Fruit fly (Drosophila melanogaster) whole organism, embryonic: ENCODE measurements around the gene CG6294.
A peak's percentile ranks its signal among the peaks of the same experiment; 100 is the strongest.

Source experiments
- Asciz ChIP-seq: fragments of 200-800 bp; sonication (Bioruptor generic); optimal IDR thresholded peaks from 2 replicates; lab custom pipeline; 2017; ENCODE audit warnings: missing biosample characterization, mild to moderate bottlenecking, missing genetic modification characterization, missing genetic modification reagents
- Atf3 ChIP-seq: fragments of 200-800 bp; sonication (Bioruptor generic); optimal IDR thresholded peaks from 3 replicates; lab custom pipeline; 2016; ENCODE audit warnings: missing biosample characterization, missing genetic modification characterization
- CG10147 ChIP-seq: fragments of 200-800 bp; sonication (Bioruptor generic); optimal IDR thresholded peaks from 2 replicates; lab custom pipeline; 2019; ENCODE audit warnings: missing biosample characterization, mild to moderate bottlenecking, missing genetic modification characterization, moderate library complexity
- CG10209 ChIP-seq: fragments of 200-800 bp; sonication (Bioruptor generic); optimal IDR thresholded peaks from 3 replicates; lab custom pipeline; 2017; ENCODE audit warnings: missing biosample characterization, mild to moderate bottlenecking, missing genetic modification characterization, missing genetic modification reagents
- CG10274 ChIP-seq: fragments of 200-800 bp; sonication (Bioruptor generic); optimal IDR thresholded peaks from 3 replicates; lab custom pipeline; 2017; ENCODE audit warnings: missing biosample characterization, mild to moderate bottlenecking, missing genetic modification characterization
- CG12236 ChIP-seq: fragments of 200-800 bp; sonication (Bioruptor generic); optimal IDR thresholded peaks from 2 replicates; lab custom pipeline; 2016; ENCODE audit warnings: missing biosample characterization, missing genetic modification characterization
- CG14014 ChIP-seq: fragments of 200-800 bp; sonication (Bioruptor generic); IDR thresholded peaks from 2 replicates; pipeline ENCODE4 v1.3.6; 2022; ENCODE audit warnings: missing biosample characterization, missing genetic modification characterization
- CG14441 ChIP-seq: fragments of 200-800 bp; sonication (Bioruptor generic); IDR thresholded peaks from 2 replicates; pipeline ENCODE4 v1.3.6; 2022; ENCODE audit warnings: missing biosample characterization, missing genetic modification characterization
- CG15011 ChIP-seq: fragments of 200-800 bp; sonication (Bioruptor generic); optimal IDR thresholded peaks from 3 replicates; lab custom pipeline; 2018; ENCODE audit warnings: missing biosample characterization, mild to moderate bottlenecking, missing genetic modification characterization
- CG1529 ChIP-seq: fragments of 200-800 bp; sonication (Bioruptor generic); optimal IDR thresholded peaks from 3 replicates; lab custom pipeline; 2018; ENCODE audit warnings: missing biosample characterization, missing genetic modification characterization
- CG15601 ChIP-seq: fragments of 200-800 bp; sonication (Bioruptor generic); optimal IDR thresholded peaks from 3 replicates; lab custom pipeline; 2019; ENCODE audit warnings: missing biosample characterization, mild to moderate bottlenecking, missing genetic modification characterization, moderate library complexity
- CG15696 ChIP-seq: fragments of 200-800 bp; sonication (Bioruptor generic); optimal IDR thresholded peaks from 2 replicates; lab custom pipeline; 2019; ENCODE audit warnings: missing biosample characterization, mild to moderate bottlenecking, missing genetic modification characterization, moderate library complexity
- CG1602 ChIP-seq: fragments of 200-800 bp; sonication (Bioruptor generic); optimal IDR thresholded peaks from 3 replicates; lab custom pipeline; 2016; ENCODE audit warnings: missing biosample characterization, missing genetic modification characterization
- CG17328 ChIP-seq: fragments of 200-800 bp; sonication (Bioruptor generic); IDR thresholded peaks from 2 replicates; pipeline ENCODE4 v1.3.6; 2022; ENCODE audit warnings: missing biosample characterization, missing genetic modification characterization
- CG17912 ChIP-seq: fragments of 200-800 bp; sonication (Bioruptor generic); optimal IDR thresholded peaks from 2 replicates; lab custom pipeline; 2018; ENCODE audit warnings: missing biosample characterization, mild to moderate bottlenecking, missing genetic modification characterization
- CG1792 ChIP-seq: fragments of 200-800 bp; sonication (Bioruptor generic); optimal IDR thresholded peaks from 2 replicates; lab custom pipeline; 2016; ENCODE audit warnings: missing biosample characterization, missing genetic modification characterization
- CG18262 ChIP-seq: fragments of 200-800 bp; optimal IDR thresholded peaks from 3 replicates; lab custom pipeline; 2019; ENCODE audit warnings: missing biosample characterization, mild to moderate bottlenecking, missing genetic modification characterization, moderate library complexity
- CG6689 ChIP-seq: fragments of 200-800 bp; sonication (Bioruptor generic); IDR thresholded peaks from 2 replicates; pipeline ENCODE4 v1.3.6; 2022; ENCODE audit warnings: missing biosample characterization, missing genetic modification characterization
- CG7357 ChIP-seq: fragments of 200-800 bp; sonication (Bioruptor generic); IDR thresholded peaks from 3 replicates; pipeline ENCODE4 v1.3.6; 2022; ENCODE audit warnings: missing biosample characterization, missing genetic modification characterization
- CG8359 ChIP-seq: fragments of 200-800 bp; sonication (Bioruptor generic); optimal IDR thresholded peaks from 2 replicates; lab custom pipeline; 2017; ENCODE audit warnings: missing biosample characterization, mild to moderate bottlenecking, missing genetic modification characterization, borderline replicate concordance
- CG8944 ChIP-seq: fragments of 200-800 bp; sonication (Bioruptor generic); optimal IDR thresholded peaks from 3 replicates; lab custom pipeline; 2016; ENCODE audit warnings: missing biosample characterization, missing genetic modification characterization
- D19A ChIP-seq: fragments of 200-800 bp; optimal IDR thresholded peaks from 3 replicates; lab custom pipeline; 2019; ENCODE audit warnings: missing biosample characterization, mild to moderate bottlenecking, missing genetic modification characterization, moderate library complexity
- Dad ChIP-seq: fragments of 200-800 bp; sonication (Bioruptor generic); optimal IDR thresholded peaks from 3 replicates; lab custom pipeline; 2016; ENCODE audit warnings: missing biosample characterization, missing genetic modification characterization
- Dref ChIP-seq: fragments of 200-800 bp; sonication (Bioruptor generic); IDR thresholded peaks from 2 replicates; pipeline ENCODE4 v1.3.6; 2022; ENCODE audit warnings: missing biosample characterization, missing genetic modification characterization
- E2f2 ChIP-seq: fragments of 200-800 bp; sonication (Bioruptor generic); IDR thresholded peaks from 2 replicates; pipeline ENCODE4 v1.3.6; 2022; ENCODE audit warnings: missing biosample characterization, missing genetic modification characterization
- Eip74EF ChIP-seq, 2 experiments: fragments of 200-800 bp in 1 of 2; fragments of >200 bp in 1 of 2; sonication (Bioruptor generic) in 1 of 2; optimal IDR thresholded peaks; 2 replicates each; lab custom pipeline; 2017 to 2019; ENCODE audit warnings: missing biosample characterization in 2 of 2, missing genetic modification characterization in 2 of 2, mild to moderate bottlenecking in 1 of 2, moderate library complexity in 1 of 2
- Lim3 ChIP-seq: fragments of 200-800 bp; sonication (Bioruptor generic); IDR thresholded peaks from 2 replicates; pipeline ENCODE4 v1.3.6; 2022; ENCODE audit warnings: missing biosample characterization, missing genetic modification characterization
- NC2α ChIP-seq: fragments of 200-800 bp; sonication (Bioruptor generic); optimal IDR thresholded peaks from 2 replicates; lab custom pipeline; 2016; ENCODE audit warnings: missing biosample characterization, missing genetic modification characterization
- Neu2 ChIP-seq: fragments of 200-800 bp; sonication (Bioruptor generic); optimal IDR thresholded peaks from 3 replicates; lab custom pipeline; 2016; ENCODE audit warnings: missing biosample characterization, missing genetic modification characterization, borderline replicate concordance
- ac ChIP-seq: fragments of 200-800 bp; sonication (Bioruptor generic); optimal IDR thresholded peaks from 3 replicates; lab custom pipeline; 2017; ENCODE audit warnings: missing biosample characterization, mild to moderate bottlenecking, missing genetic modification characterization
- ato ChIP-seq: fragments of 200-800 bp; sonication (Bioruptor generic); IDR thresholded peaks from 2 replicates; pipeline ENCODE4 v1.3.6; 2022; ENCODE audit warnings: missing biosample characterization, missing genetic modification characterization; ENCODE audit not compliant: partially characterized antibody
- az2 ChIP-seq: fragments of 200-800 bp; sonication (Bioruptor generic); optimal IDR thresholded peaks from 3 replicates; lab custom pipeline; 2016; ENCODE audit warnings: missing biosample characterization, missing genetic modification characterization
- cas ChIP-seq: fragments of 200-800 bp; sonication (Bioruptor generic); IDR thresholded peaks from 2 replicates; pipeline ENCODE4 v1.3.6; 2022; ENCODE audit warnings: missing biosample characterization, missing genetic modification characterization
- cg ChIP-seq: fragments of 200-800 bp; sonication (Bioruptor generic); optimal IDR thresholded peaks from 3 replicates; lab custom pipeline; 2019; ENCODE audit warnings: missing biosample characterization, mild to moderate bottlenecking, missing genetic modification characterization, moderate library complexity
- crol ChIP-seq: fragments of 200-800 bp; sonication (Bioruptor generic); IDR thresholded peaks from 2 replicates; pipeline ENCODE4 v1.3.6; 2022; ENCODE audit warnings: missing biosample characterization, missing genetic modification characterization
- disco-r ChIP-seq: fragments of 200-800 bp; sonication (Bioruptor generic); optimal IDR thresholded peaks from 2 replicates; lab custom pipeline; 2016; ENCODE audit warnings: missing biosample characterization, missing genetic modification characterization
- eyg ChIP-seq: fragments of 200-800 bp; sonication (Bioruptor generic); optimal IDR thresholded peaks from 3 replicates; lab custom pipeline; 2016; ENCODE audit warnings: missing biosample characterization, missing genetic modification characterization
- ftz-f1 ChIP-seq: fragments of 200-800 bp; sonication (Bioruptor generic); optimal IDR thresholded peaks from 2 replicates; lab custom pipeline; 2016; ENCODE audit warnings: missing biosample characterization, missing genetic modification characterization
- hb ChIP-seq: fragments of 200-800 bp; sonication (Bioruptor generic); IDR thresholded peaks from 3 replicates; pipeline ENCODE4 v1.3.6; 2022; ENCODE audit warnings: missing biosample characterization, missing genetic modification characterization; ENCODE audit not compliant: partially characterized antibody
- inv ChIP-seq: fragments of 200-800 bp; sonication (Bioruptor generic); IDR thresholded peaks from 2 replicates; pipeline ENCODE4 v1.3.6; 2022; ENCODE audit warnings: missing biosample characterization, missing genetic modification characterization; ENCODE audit not compliant: partially characterized antibody
- jigr1 ChIP-seq: fragments of 200-800 bp; sonication (Bioruptor generic); IDR thresholded peaks from 3 replicates; pipeline ENCODE4 v1.3.6; 2022; ENCODE audit warnings: missing biosample characterization, missing genetic modification characterization
- maf-S ChIP-seq: fragments of 200-800 bp; sonication (Bioruptor generic); optimal IDR thresholded peaks from 2 replicates; lab custom pipeline; 2016; ENCODE audit warnings: missing biosample characterization, missing genetic modification characterization
- nau ChIP-seq: fragments of 200-800 bp; sonication (Bioruptor generic); optimal IDR thresholded peaks from 3 replicates; lab custom pipeline; 2017; ENCODE audit warnings: missing biosample characterization, mild to moderate bottlenecking, missing genetic modification characterization, missing genetic modification reagents
- nerfin-2 ChIP-seq: fragments of 200-800 bp; sonication (Bioruptor generic); IDR thresholded peaks from 2 replicates; pipeline ENCODE4 v1.3.6; 2022; ENCODE audit warnings: missing biosample characterization, missing genetic modification characterization; ENCODE audit not compliant: partially characterized antibody
- org-1 ChIP-seq: fragments of 200-800 bp; sonication (Bioruptor generic); optimal IDR thresholded peaks from 2 replicates; lab custom pipeline; 2017; ENCODE audit warnings: missing biosample characterization, missing genetic modification characterization
- pnt ChIP-seq: fragments of 200-800 bp; sonication (Bioruptor generic); optimal IDR thresholded peaks from 3 replicates; lab custom pipeline; 2016; ENCODE audit warnings: missing biosample characterization, missing genetic modification characterization
- ro ChIP-seq: fragments of 200-800 bp; sonication (Bioruptor generic); IDR thresholded peaks from 2 replicates; pipeline ENCODE4 v1.3.6; 2022; ENCODE audit warnings: missing biosample characterization, missing genetic modification characterization
- run ChIP-seq: fragments of 200-800 bp; sonication (Bioruptor generic); optimal IDR thresholded peaks from 3 replicates; lab custom pipeline; 2018; ENCODE audit warnings: missing biosample characterization, mild to moderate bottlenecking, missing genetic modification characterization
- shn ChIP-seq: fragments of 200-800 bp; sonication (Bioruptor generic); optimal IDR thresholded peaks from 3 replicates; lab custom pipeline; 2016; ENCODE audit warnings: missing biosample characterization, missing genetic modification characterization
- stc ChIP-seq: fragments of 200-800 bp; sonication (Bioruptor generic); IDR thresholded peaks from 2 replicates; pipeline ENCODE4 v1.3.6; 2022; ENCODE audit warnings: missing biosample characterization, missing genetic modification characterization
- tap ChIP-seq: fragments of 200-800 bp; optimal IDR thresholded peaks from 3 replicates; lab custom pipeline; 2019; ENCODE audit warnings: missing biosample characterization, mild to moderate bottlenecking, missing genetic modification characterization, moderate library complexity
- zfh1 ChIP-seq: fragments of 200-800 bp; sonication (Bioruptor generic); IDR thresholded peaks from 3 replicates; pipeline ENCODE4 v1.3.6; 2022; ENCODE audit warnings: missing biosample characterization, missing genetic modification characterization

CG6294 gene

dm6 chrX:15462436-15462857, at the start of gene CG6294, which contains the start of the genes shtd and CG6299 (continued):
- TF ChIP-seq CG14014 (GFP tag; lab: Robert Waterston, UW) (no peak), D19A (tag; lab: Kevin White, UChicago) (no peak), CG10274 (no peak), cas (no peak), CG8944 (GFP tag; lab: Kevin White, UChicago) (no peak), ro (GFP tag; lab: Robert Waterston, UW) (no peak), maf-S (GFP tag; lab: Kevin White, UChicago) (no peak), ftz-f1 (GFP tag; lab: Kevin White, UChicago) (no peak), zfh1 (GFP tag; lab: Robert Waterston, UW) (no peak), CG15696 (tag; lab: Kevin White, UChicago) (peak; percentile 14), Neu2 (no peak), CG6689 (GFP tag; lab: Robert Waterston, UW) (no peak), Dref (peak; percentile 96), Lim3 (GFP tag; lab: Robert Waterston, UW) (no peak), pnt (no peak), shn (GFP tag; lab: Kevin White, UChicago) (no peak), CG10147 (GFP tag; lab: Kevin White, UChicago) (no peak), Atf3 (no peak), org-1 (no peak), nau (GFP tag; lab: Kevin White, UChicago) (no peak), CG1602 (GFP tag; lab: Kevin White, UChicago) (no peak), ac (GFP tag; lab: Kevin White, UChicago) (no peak), Dad (GFP tag; lab: Kevin White, UChicago) (no peak), CG14441 (GFP tag; lab: Robert Waterston, UW) (no peak), jigr1 (GFP tag; lab: Robert Waterston, UW) (no peak), CG7357 (no peak), crol (GFP tag; lab: Robert Waterston, UW) (no peak), CG8359 (GFP tag; lab: Kevin White, UChicago) (no peak), ato (GFP tag; lab: Robert Waterston, UW) (peak; percentile 98), CG15601 (tag; lab: Kevin White, UChicago) (no peak), CG10209 (GFP tag; lab: Kevin White, UChicago) (no peak), az2 (GFP tag; lab: Kevin White, UChicago) (no peak), CG1792 (GFP tag; lab: Kevin White, UChicago) (no peak), CG17912 (no peak), NC2α (GFP tag; lab: Kevin White, UChicago) (no peak), CG15011 (GFP tag; lab: Kevin White, UChicago) (no peak), E2f2 (GFP tag; lab: Robert Waterston, UW) (peak; percentile 83), Asciz (GFP tag; lab: Kevin White, UChicago) (no peak), run (tag; lab: Kevin White, UChicago) (no peak), hb (GFP tag; lab: Robert Waterston, UW) (peak; percentile 98), Eip74EF (GFP tag; optimal IDR thresholded peaks at IDR 0.05; lab: Kevin White, UChicago) (no peak), nerfin-2 (GFP tag; lab: Robert Waterston, UW) (peak; percentile 100), inv (peak; percentile 91), disco-r (GFP tag; lab: Kevin White, UChicago) (no peak), stc (GFP tag; lab: Robert Waterston, UW) (no peak), tap (tag; lab: Kevin White, UChicago) (no peak), CG17328 (GFP tag; lab: Robert Waterston, UW) (no peak), CG18262 (tag; lab: Kevin White, UChicago) (no peak), cg (GFP tag; lab: Kevin White, UChicago) (no peak), CG12236 (no peak), eyg (GFP tag; lab: Kevin White, UChicago) (no peak), CG1529 (GFP tag; lab: Kevin White, UChicago) (no peak)
